Worm (Caenorhabditis elegans) whole organism, young adult: ENCODE data around the gene K07E3.1.

Experiments
- C17E4.6 ChIP-seq: fragments of 200-800 bp; sonication (Bioruptor generic); IDR thresholded peaks from 2 replicates; pipeline ENCODE4 v1.3.6; 2022; ENCODE audit warnings: missing genetic modification reagents, missing genetic modification characterization, missing compliant biosample characterization
- D2030.7 ChIP-seq: fragments of 200-800 bp; sonication (Bioruptor generic); IDR thresholded peaks from 2 replicates; pipeline ENCODE4 v1.3.6; 2022; ENCODE audit warnings: missing genetic modification reagents, missing genetic modification characterization, missing compliant biosample characterization
- F23B12.7 ChIP-seq: sonication (generic microtip); optimal IDR thresholded peaks from 2 replicates; lab custom pipeline; 2017; ENCODE audit warnings: missing genetic modification characterization, mild to moderate bottlenecking, missing compliant biosample characterization, antibody characterized with exemption, moderate library complexity; ENCODE audit not compliant: insufficient read depth
- F52B5.7 ChIP-seq: sonication (generic microtip); optimal IDR thresholded peaks from 2 replicates; lab custom pipeline; 2016; ENCODE audit warnings: mild to moderate bottlenecking, missing genetic modification characterization, missing compliant biosample characterization
- Y56A3A.18 ChIP-seq: fragments of 200-800 bp; sonication (Bioruptor generic); IDR thresholded peaks from 2 replicates; pipeline ENCODE4 v1.3.6; 2022; ENCODE audit warnings: missing genetic modification reagents, missing genetic modification characterization, missing compliant biosample characterization
- Y79H2A.3 ChIP-seq: fragments of 200-800 bp; sonication (Bioruptor generic); conservative IDR thresholded peaks from 2 replicates; pipeline ENCODE4 v1.3.6; 2022; ENCODE audit warnings: missing genetic modification reagents, missing genetic modification characterization, missing compliant biosample characterization
- Y95B8A.8 ChIP-seq: fragments of 200-800 bp; sonication (Bioruptor generic); IDR thresholded peaks from 2 replicates; pipeline ENCODE4 v1.3.6; 2022; ENCODE audit warnings: missing genetic modification reagents, missing genetic modification characterization, missing compliant biosample characterization
- ama-1 ChIP-seq, 3 experiments: fragments of 150-350 bp in 1 of 3; sonication (generic microtip) in 2 of 3; optimal IDR thresholded peaks; 2 replicates each; lab custom pipeline; 2014 to 2018; ENCODE audit warnings: missing biosample characterization in 2 of 3, missing genetic modification characterization in 2 of 3, missing genetic modification reagents in 2 of 3
- aptf-2 ChIP-seq: fragments of 200-800 bp; sonication (Bioruptor generic); conservative IDR thresholded peaks from 2 replicates; pipeline ENCODE4 v1.3.6; 2022; ENCODE audit warnings: missing genetic modification reagents, missing genetic modification characterization, missing compliant biosample characterization
- attf-5 ChIP-seq: fragments of 200-800 bp; sonication (Bioruptor generic); optimal IDR thresholded peaks from 2 replicates; lab custom pipeline; 2018; ENCODE audit warnings: mild to moderate bottlenecking, missing genetic modification characterization, missing compliant biosample characterization
- attf-6 ChIP-seq: fragments of 200-800 bp; sonication (Bioruptor generic); IDR thresholded peaks from 2 replicates; pipeline ENCODE4 v1.3.6; 2022; ENCODE audit warnings: missing genetic modification reagents, missing genetic modification characterization, missing compliant biosample characterization
- ceh-100 ChIP-seq: fragments of 200-800 bp; sonication (Bioruptor generic); IDR thresholded peaks from 2 replicates; pipeline ENCODE4 v1.3.6; 2022; ENCODE audit warnings: missing genetic modification reagents, missing genetic modification characterization, missing compliant biosample characterization
- ceh-58 ChIP-seq: fragments of 200-800 bp; sonication (Bioruptor generic); IDR thresholded peaks from 2 replicates; pipeline ENCODE4 v1.3.6; 2022; ENCODE audit warnings: missing genetic modification characterization, missing compliant biosample characterization
- ceh-79 ChIP-seq: sonication (generic microtip); optimal IDR thresholded peaks from 2 replicates; lab custom pipeline; 2017; ENCODE audit warnings: mild to moderate bottlenecking, missing genetic modification characterization, missing compliant biosample characterization
- chd-7 ChIP-seq: sonication (generic microtip); optimal IDR thresholded peaks from 2 replicates; lab custom pipeline; 2016; ENCODE audit warnings: mild to moderate bottlenecking, missing genetic modification characterization, moderate library complexity, missing compliant biosample characterization
- die-1 ChIP-seq: sonication (generic microtip); optimal IDR thresholded peaks from 2 replicates; lab custom pipeline; 2016; ENCODE audit warnings: missing genotype, mild to moderate bottlenecking, missing genetic modification characterization, missing compliant biosample characterization
- dox-1 ChIP-seq: fragments of 200-800 bp; sonication (Bioruptor generic); IDR thresholded peaks from 2 replicates; pipeline ENCODE4 v1.3.6; 2022; ENCODE audit warnings: missing genetic modification reagents, missing genetic modification characterization, missing compliant biosample characterization
- dpff-1 ChIP-seq: sonication (generic microtip); optimal IDR thresholded peaks from 2 replicates; lab custom pipeline; 2017; ENCODE audit warnings: mild to moderate bottlenecking, missing genetic modification characterization, missing compliant biosample characterization
- egl-18 ChIP-seq: fragments of 200-800 bp; sonication (Bioruptor generic); IDR thresholded peaks from 2 replicates; pipeline ENCODE4 v1.3.6; 2022; ENCODE audit warnings: missing genetic modification reagents, missing genetic modification characterization, missing compliant biosample characterization
- hlh-12 ChIP-seq: sonication (generic microtip); optimal IDR thresholded peaks from 2 replicates; lab custom pipeline; 2016; ENCODE audit warnings: missing genetic modification characterization, missing compliant biosample characterization
- hrde-1 ChIP-seq: sonication (generic microtip); optimal IDR thresholded peaks from 2 replicates; lab custom pipeline; 2016; ENCODE audit warnings: missing genetic modification characterization, mild to moderate bottlenecking, missing compliant biosample characterization, moderate library complexity, missing genotype, missing genetic modification reagents, borderline replicate concordance
- lag-1 ChIP-seq: fragments of 200-800 bp; sonication (Bioruptor generic); IDR thresholded peaks from 2 replicates; pipeline ENCODE4 v1.3.6; 2022; ENCODE audit warnings: missing genetic modification reagents, missing genetic modification characterization, missing compliant biosample characterization
- lin-26 ChIP-seq: fragments of 200-800 bp; sonication (Bioruptor generic); IDR thresholded peaks from 2 replicates; pipeline ENCODE4 v1.3.6; 2022; ENCODE audit warnings: missing genetic modification reagents, missing genetic modification characterization, missing compliant biosample characterization
- lin-40 ChIP-seq: sonication (generic microtip); optimal IDR thresholded peaks from 2 replicates; lab custom pipeline; 2016; ENCODE audit warnings: missing genetic modification characterization, mild to moderate bottlenecking, missing compliant biosample characterization, missing genotype, missing genetic modification reagents
- lir-1 ChIP-seq: fragments of 200-800 bp; sonication (Bioruptor generic); conservative IDR thresholded peaks from 2 replicates; pipeline ENCODE4 v1.3.6; 2022; ENCODE audit warnings: missing genetic modification reagents, missing genetic modification characterization, missing compliant biosample characterization
- madf-6 ChIP-seq: fragments of 200-800 bp; sonication (Bioruptor generic); IDR thresholded peaks from 2 replicates; pipeline ENCODE4 v1.3.6; 2022; ENCODE audit warnings: missing genetic modification reagents, missing genetic modification characterization, missing compliant biosample characterization
- madf-8 ChIP-seq: fragments of 200-800 bp; sonication (Bioruptor generic); conservative IDR thresholded peaks from 2 replicates; pipeline ENCODE4 v1.3.6; 2022; ENCODE audit warnings: missing genetic modification reagents, missing genetic modification characterization, missing compliant biosample characterization
- mcd-1 ChIP-seq: fragments of 200-800 bp; sonication (Bioruptor generic); IDR thresholded peaks from 2 replicates; pipeline ENCODE4 v1.3.6; 2022; ENCODE audit warnings: missing genetic modification reagents, missing genetic modification characterization, missing compliant biosample characterization
- nfya-1 ChIP-seq: sonication (generic microtip); optimal IDR thresholded peaks from 2 replicates; lab custom pipeline; 2017; ENCODE audit warnings: antibody characterized with exemption, missing compliant biosample characterization, missing genetic modification characterization, borderline replicate concordance; ENCODE audit not compliant: insufficient read depth
- nhr-90 ChIP-seq: sonication (generic microtip); optimal IDR thresholded peaks from 2 replicates; lab custom pipeline; 2016; ENCODE audit warnings: missing genotype, mild to moderate bottlenecking, missing genetic modification characterization, missing compliant biosample characterization
- pbrm-1 ChIP-seq: fragments of 200-800 bp; sonication (Bioruptor generic); IDR thresholded peaks from 2 replicates; pipeline ENCODE4 v1.3.6; 2022; ENCODE audit warnings: missing genetic modification reagents, missing genetic modification characterization, missing compliant biosample characterization
- pha-4 ChIP-seq: fragments of 150-350 bp; sonication (generic microtip); optimal IDR thresholded peaks from 2 replicates; lab custom pipeline; 2014; ENCODE audit warnings: missing biosample characterization, missing genetic modification reagents, missing genetic modification characterization
- rcor-1 ChIP-seq: fragments of 200-800 bp; sonication (Bioruptor generic); IDR thresholded peaks from 2 replicates; pipeline ENCODE4 v1.3.6; 2022; ENCODE audit warnings: missing genetic modification reagents, missing genetic modification characterization, missing compliant biosample characterization
- sdz-38 ChIP-seq: sonication (generic microtip); optimal IDR thresholded peaks from 2 replicates; lab custom pipeline; 2016; ENCODE audit warnings: missing genotype, missing genetic modification characterization, missing compliant biosample characterization
- snpc-4 ChIP-seq, 5 experiments: fragments of 150-350 bp in 1 of 5; sonication (generic microtip) in 4 of 5; optimal IDR thresholded peaks; 2 replicates each; lab custom pipeline; 2014 to 2018; ENCODE audit warnings: missing genetic modification characterization in 5 of 5, missing biosample characterization in 3 of 5, antibody characterized with exemption in 2 of 5, mild to moderate bottlenecking in 2 of 5, missing compliant biosample characterization in 2 of 5, missing genotype in 2 of 5, moderate library complexity in 2 of 5, missing genetic modification reagents in 1 of 5
- somi-1 ChIP-seq: fragments of 200-800 bp; sonication (Bioruptor generic); optimal IDR thresholded peaks from 2 replicates; lab custom pipeline; 2018; ENCODE audit warnings: mild to moderate bottlenecking, missing genetic modification characterization, missing compliant biosample characterization
- tbp1 ChIP-seq: fragments of 200-800 bp; sonication (Bioruptor generic); optimal IDR thresholded peaks from 2 replicates; lab custom pipeline; 2018; ENCODE audit warnings: mild to moderate bottlenecking, missing genetic modification characterization, missing compliant biosample characterization
- unc-130 ChIP-seq: sonication (generic microtip); optimal IDR thresholded peaks from 2 replicates; lab custom pipeline; 2016; ENCODE audit warnings: missing genetic modification reagents, missing genetic modification characterization, missing compliant biosample characterization
- unc-62 ChIP-seq: fragments of 150-350 bp; optimal IDR thresholded peaks from 2 replicates; lab custom pipeline; 2014; ENCODE audit warnings: missing biosample characterization, missing genetic modification reagents, missing genetic modification characterization
- xnd-1 ChIP-seq: sonication (generic microtip); optimal IDR thresholded peaks from 2 replicates; lab custom pipeline; 2016; ENCODE audit warnings: missing genotype, missing genetic modification reagents, missing genetic modification characterization, missing compliant biosample characterization
- zfh-2 ChIP-seq: fragments of 200-800 bp; sonication (Bioruptor generic); conservative IDR thresholded peaks from 2 replicates; pipeline ENCODE4 v1.3.6; 2022; ENCODE audit warnings: missing genetic modification reagents, missing genetic modification characterization, missing compliant biosample characterization
- zim-3 ChIP-seq: sonication (generic microtip); optimal IDR thresholded peaks from 2 replicates; lab custom pipeline; 2017; ENCODE audit warnings: mild to moderate bottlenecking, missing genetic modification characterization, moderate library complexity, missing compliant biosample characterization
- ztf-26 ChIP-seq: sonication (generic microtip); optimal IDR thresholded peaks from 2 replicates; lab custom pipeline; 2017; ENCODE audit warnings: missing genetic modification characterization, missing compliant biosample characterization
- ztf-3 ChIP-seq: fragments of 200-800 bp; sonication (Bioruptor generic); optimal IDR thresholded peaks from 2 replicates; lab custom pipeline; 2018; ENCODE audit warnings: mild to moderate bottlenecking, missing genetic modification characterization, missing compliant biosample characterization
- ztf-6 ChIP-seq: fragments of 200-800 bp; sonication (Bioruptor generic); IDR thresholded peaks from 2 replicates; pipeline ENCODE4 v1.3.6; 2022; ENCODE audit warnings: missing genetic modification reagents, missing genetic modification characterization, missing compliant biosample characterization

K07E3.1 gene

ce11 chrX:8120281-8120680, 10.0 kb downstream of the K07E3.1 start:
- TF ChIP-seq ztf-26 (tag; lab: Kevin White, UChicago) (no peak), nfya-1 (tag; lab: Kevin White, UChicago) (no peak), Y95B8A.8 (no peak), lir-1 (GFP tag; lab: Robert Waterston, UW) (no peak), ceh-79 (tag; lab: Kevin White, UChicago) (no peak), ztf-6 (GFP tag; lab: Robert Waterston, UW) (no peak), mcd-1 (GFP tag; lab: Robert Waterston, UW) (no peak), attf-6 (no peak), unc-62 (GFP tag; lab: Kevin White, UChicago) (no peak), madf-8 (GFP tag; lab: Robert Waterston, UW) (no peak), pbrm-1 (GFP tag; lab: Robert Waterston, UW) (no peak), D2030.7 (no peak), zim-3 (no peak), unc-130 (GFP tag; lab: Kevin White, UChicago) (no peak), lin-26 (no peak), chd-7 (tag; lab: Kevin White, UChicago) (no peak), C17E4.6 (GFP tag; lab: Robert Waterston, UW) (no peak), dpff-1 (tag; lab: Kevin White, UChicago) (no peak), sdz-38 (no peak)

ce11 chrX:8123194-8123593, 13.0 kb downstream of the K07E3.1 start, which contains the start of gene C02B8.12:
Gene C02B8.12 (minus strand): TSS chrX:8123368.
- TF ChIP-seq die-1 (tag; lab: Kevin White, UChicago): no peak
- TF ChIP-seq xnd-1 (tag; lab: Kevin White, UChicago): no peak
- no peak for TF ChIP-seq ceh-100 (GFP tag; lab: Robert Waterston, UW)
- no peak for TF ChIP-seq Y56A3A.18 (GFP tag; lab: Robert Waterston, UW)
- TF ChIP-seq hlh-12 (tag; lab: Kevin White, UChicago): no peak
- TF ChIP-seq somi-1 (GFP tag; lab: Kevin White, UChicago): no peak
- TF ChIP-seq zfh-2 (GFP tag; lab: Robert Waterston, UW): no peak
- TF ChIP-seq Y79H2A.3: no peak
- TF ChIP-seq lin-40 (tag; lab: Kevin White, UChicago): no peak
- TF ChIP-seq madf-6: no peak
- no peak for TF ChIP-seq unc-62 (GFP tag; lab: Kevin White, UChicago)
- TF ChIP-seq tbp1 (GFP tag; lab: Kevin White, UChicago): no peak
- TF ChIP-seq hrde-1: no peak
- no peak for TF ChIP-seq mcd-1 (GFP tag; lab: Robert Waterston, UW)
- TF ChIP-seq F52B5.7 (tag; lab: Kevin White, UChicago): no peak
- TF ChIP-seq nhr-90 (tag; lab: Kevin White, UChicago): no peak
- TF ChIP-seq ama-1 (optimal IDR thresholded peaks at IDR 0.05; lab: Kevin White, UChicago): no peak
- TF ChIP-seq ama-1 (GFP tag; optimal IDR thresholded peaks at IDR 0.05; lab: Kevin White, UChicago): no peak
- no peak for TF ChIP-seq D2030.7

- TF ChIP-seq lir-1 (GFP tag; lab: Robert Waterston, UW) (no peak), lin-26 (no peak), pha-4 (no peak), zfh-2 (GFP tag; lab: Robert Waterston, UW) (no peak), snpc-4 (GFP tag; optimal IDR thresholded peaks at IDR 0.05; lab: Kevin White, UChicago) (no peak), snpc-4 (tag; optimal IDR thresholded peaks at IDR 0.05; lab: Kevin White, UChicago) (no peak), ztf-3 (no peak), F23B12.7 (tag; lab: Kevin White, UChicago) (no peak), dox-1 (GFP tag; lab: Robert Waterston, UW) (no peak), aptf-2 (GFP tag; lab: Robert Waterston, UW) (no peak), lag-1 (GFP tag; lab: Robert Waterston, UW) (no peak), ceh-58 (GFP tag; lab: Robert Waterston, UW) (no peak), somi-1 (GFP tag; lab: Kevin White, UChicago) (no peak), attf-5 (GFP tag; lab: Kevin White, UChicago) (no peak), egl-18 (GFP tag; lab: Robert Waterston, UW) (no peak), rcor-1 (GFP tag; lab: Robert Waterston, UW) (no peak)
- TF ChIP-seq, all 124 proteins: peak for 0
Measured at ce11 chrX:8129543-8129942, 19.3 kb downstream of the K07E3.1 start, which contains the start of gene frpr-1. Gene frpr-1 (minus strand): TSS chrX:8129643.
